Fruit fly (Drosophila melanogaster) whole organism, wandering third instar larva: ENCODE measurements around the gene CG12105.

Experiments
- Abd-B ChIP-seq: fragments of >200 bp; optimal IDR thresholded peaks from 2 replicates; lab custom pipeline; 2017; ENCODE audit warnings: missing biosample characterization, missing genetic modification characterization
- CG32264 ChIP-seq: fragments of 200-800 bp; sonication (Bioruptor generic); optimal IDR thresholded peaks from 2 replicates; lab custom pipeline; 2016; ENCODE audit warnings: missing biosample characterization, missing genetic modification characterization
- Dfd ChIP-seq: fragments of >200 bp; optimal IDR thresholded peaks from 2 replicates; lab custom pipeline; 2017; ENCODE audit warnings: missing biosample characterization, missing genetic modification characterization
- Myc ChIP-seq: fragments of >200 bp; optimal IDR thresholded peaks from 2 replicates; lab custom pipeline; 2017
- Sp1 ChIP-seq: fragments of 200-800 bp; sonication (Bioruptor generic); optimal IDR thresholded peaks from 3 replicates; lab custom pipeline; 2019; ENCODE audit warnings: missing biosample characterization, mild to moderate bottlenecking, missing genetic modification characterization, moderate library complexity
- Vsx2 ChIP-seq: fragments of 200-300, 225-300 bp; sonication (Bioruptor generic); optimal IDR thresholded peaks from 2 replicates; lab custom pipeline; 2018; ENCODE audit warnings: missing biosample characterization, missing genetic modification characterization; ENCODE audit not compliant: partially characterized antibody
- br ChIP-seq: fragments of 200-800 bp; sonication (Bioruptor generic); optimal IDR thresholded peaks from 2 replicates; lab custom pipeline; 2016; ENCODE audit warnings: missing biosample characterization, missing genetic modification characterization
- brk ChIP-seq: fragments of 200-800 bp; sonication (Bioruptor generic); optimal IDR thresholded peaks from 2 replicates; lab custom pipeline; 2016; ENCODE audit warnings: missing biosample characterization, mild to moderate bottlenecking, missing genetic modification characterization
- ey ChIP-seq: fragments of 200-800 bp; sonication (Bioruptor generic); optimal IDR thresholded peaks from 2 replicates; lab custom pipeline; 2016; ENCODE audit warnings: missing biosample characterization, missing genetic modification characterization
- fru ChIP-seq: fragments of 200-800 bp; sonication (Bioruptor generic); optimal IDR thresholded peaks from 3 replicates; lab custom pipeline; 2016; ENCODE audit warnings: missing biosample characterization, mild to moderate bottlenecking, missing genetic modification characterization
- h ChIP-seq: fragments of 200-800 bp; sonication (Bioruptor generic); optimal IDR thresholded peaks from 3 replicates; lab custom pipeline; 2016; ENCODE audit warnings: missing biosample characterization, mild to moderate bottlenecking, missing genetic modification characterization
- lola ChIP-seq: fragments of >200 bp; optimal IDR thresholded peaks from 2 replicates; lab custom pipeline; 2017; ENCODE audit warnings: missing biosample characterization, missing genetic modification characterization
- rgr ChIP-seq: fragments of 200-800 bp; sonication (Bioruptor generic); optimal IDR thresholded peaks from 3 replicates; lab custom pipeline; 2016; ENCODE audit warnings: missing biosample characterization, mild to moderate bottlenecking, missing genetic modification characterization
- usp ChIP-seq: fragments of >200 bp; optimal IDR thresholded peaks from 2 replicates; lab custom pipeline; 2017; ENCODE audit warnings: missing biosample characterization, missing genetic modification characterization

dm6 chr3L:1637652-1638051 is 22.1 kb upstream of the CG12105 start, which contains the start of gene nSyb:
- TF ChIP-seq brk = no peak
- no peak for TF ChIP-seq Vsx2 (GFP tag; lab: Kevin White, UChicago)
- no peak for TF ChIP-seq ey (GFP tag; lab: Kevin White, UChicago)
- no peak for TF ChIP-seq Abd-B
- TF ChIP-seq fru (GFP tag; lab: Kevin White, UChicago) = no peak
- TF ChIP-seq lola = no peak
- no peak for TF ChIP-seq Myc (lab: Kevin White, UChicago)
- TF ChIP-seq usp (GFP tag; lab: Kevin White, UChicago) = no peak
- TF ChIP-seq CG32264 (GFP tag; lab: Kevin White, UChicago) = no peak
- no peak for TF ChIP-seq Sp1 (GFP tag; lab: Kevin White, UChicago)
- TF ChIP-seq br = no peak
- TF ChIP-seq rgr (GFP tag; lab: Kevin White, UChicago) = no peak
- TF ChIP-seq h (GFP tag; lab: Kevin White, UChicago) = no peak
- no peak for TF ChIP-seq Dfd (GFP tag; lab: Kevin White, UChicago)
